Worm (Caenorhabditis elegans) whole organism, early embryonic: ENCODE results near the gene F36D3.1.

Experiments
- aly-1 ChIP-seq: sonication (generic microtip); optimal IDR thresholded peaks from 2 replicates; lab custom pipeline; 2016; ENCODE audit warnings: missing genetic modification characterization, missing compliant biosample characterization
- ama-1 ChIP-seq: fragments of 150-350 bp; optimal IDR thresholded peaks from 2 replicates; lab custom pipeline; 2014
- ceh-13 ChIP-seq: fragments of 200-800 bp; sonication (Bioruptor generic); optimal IDR thresholded peaks from 2 replicates; lab custom pipeline; 2018; ENCODE audit warnings: mild to moderate bottlenecking, missing genetic modification characterization, missing compliant biosample characterization
- flt-1 ChIP-seq: fragments of 200-800 bp; sonication (Bioruptor generic); IDR thresholded peaks from 2 replicates; pipeline ENCODE4 v1.3.6; 2022; ENCODE audit warnings: missing genetic modification characterization, missing compliant biosample characterization
- sea-1 ChIP-seq: fragments of 200-800 bp; sonication (Bioruptor generic); conservative IDR thresholded peaks from 2 replicates; pipeline ENCODE4 v1.3.6; 2022; ENCODE audit warnings: missing genetic modification characterization, missing compliant biosample characterization
- tbx-11 ChIP-seq: fragments of 200-800 bp; sonication (Bioruptor generic); IDR thresholded peaks from 2 replicates; pipeline ENCODE4 v1.3.6; 2022; ENCODE audit warnings: missing genetic modification characterization, missing compliant biosample characterization
- tra-4 ChIP-seq: sonication (generic microtip); optimal IDR thresholded peaks from 2 replicates; lab custom pipeline; 2017; ENCODE audit warnings: missing genetic modification characterization, missing compliant biosample characterization

DNA sequence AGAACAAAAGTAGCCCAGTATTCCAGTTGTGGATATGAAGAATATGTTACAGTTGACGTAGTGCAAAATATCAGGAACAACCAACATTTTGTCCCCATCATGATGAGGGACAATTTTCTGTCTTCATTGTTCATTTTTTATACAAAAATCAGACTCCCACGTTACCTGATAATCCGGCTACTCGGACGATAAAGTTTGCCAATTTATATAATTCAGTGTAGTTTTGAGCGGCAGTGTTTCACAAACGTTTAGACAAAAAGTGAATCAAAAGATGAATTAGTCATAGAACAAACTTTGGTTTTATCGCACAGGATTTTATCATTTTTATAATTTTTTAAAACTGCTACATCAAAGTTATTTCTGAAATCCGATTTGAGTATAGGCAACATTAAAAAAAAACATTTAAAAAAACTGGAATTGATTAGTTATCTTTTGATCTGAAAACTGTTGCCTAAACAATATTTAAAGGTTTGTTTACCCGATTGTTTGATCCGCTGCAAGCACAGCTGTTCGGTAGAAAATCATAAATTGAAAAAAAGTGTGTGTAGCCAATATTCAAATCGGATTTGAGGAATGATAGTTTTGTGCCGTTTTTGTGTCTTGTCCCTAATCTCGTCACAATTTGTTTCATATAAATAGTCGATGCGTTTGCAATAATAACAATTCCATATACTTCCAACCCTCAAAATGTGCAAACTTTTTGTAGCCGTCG, 18.1 kb upstream of the F36D3.1 start, which contains the start of the genes F57E7.4 and spig-6:
- no peak for TF ChIP-seq aly-1 (tag; lab: Kevin White, UChicago)
- TF ChIP-seq sea-1 = no peak
- no peak for TF ChIP-seq flt-1 (GFP tag; lab: Robert Waterston, UW)
- no peak for TF ChIP-seq tbx-11 (GFP tag; lab: Robert Waterston, UW)
- TF ChIP-seq ama-1 = no peak
- no peak for TF ChIP-seq ceh-13 (GFP tag; lab: Kevin White, UChicago)
- TF ChIP-seq tra-4 (tag; lab: Kevin White, UChicago) = no peak
